Worm (Caenorhabditis elegans): Measurements from ENCODE around the gene gsto-2.

The gsto-2 gene

DNA sequence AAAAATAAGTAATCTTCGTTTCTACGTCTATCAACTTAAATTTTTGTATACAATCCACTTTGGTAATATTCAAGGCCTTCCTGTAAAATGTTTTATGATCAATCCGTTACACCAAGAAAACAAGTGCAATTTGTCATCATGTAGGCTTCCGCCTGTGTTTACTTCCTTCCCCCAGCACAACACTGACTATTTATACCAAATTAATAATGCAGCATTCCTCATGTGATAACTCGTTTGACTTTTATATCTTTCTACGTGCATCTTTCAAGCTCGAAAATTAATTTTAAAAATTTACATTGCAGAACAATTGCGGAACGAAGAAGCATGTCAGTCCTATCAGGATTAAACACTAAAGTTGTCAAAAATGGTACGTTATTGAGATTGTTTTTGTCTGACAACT lies at the start of gene gsto-2:
Gene gsto-2, plus strand, starts transcription at position 301 of the 400 bp plus-strand sequence.
- no peak for TF ChIP-seq dmd-4 (tag; optimal IDR thresholded peaks at IDR 0.05; ENCODE audit: borderline replicate concordance)
- no peak for TF ChIP-seq npax-4 (tag; optimal IDR thresholded peaks at IDR 0.05)
- no peak for TF ChIP-seq ceh-22 (tag; optimal IDR thresholded peaks at IDR 0.05)
- no peak for TF ChIP-seq hlh-6 (tag; optimal IDR thresholded peaks at IDR 0.05)
- TF ChIP-seq zip-5 (tag; optimal IDR thresholded peaks at IDR 0.05) = no peak
- no peak for TF ChIP-seq pag-3 (tag; optimal IDR thresholded peaks at IDR 0.05; ENCODE audit: borderline replicate concordance)
- TF ChIP-seq ceh-31 (tag; optimal IDR thresholded peaks at IDR 0.05) = no peak
- TF ChIP-seq Y22D7AL.16 (tag; optimal IDR thresholded peaks at IDR 0.05) = no peak
- no peak for TF ChIP-seq madf-2 (tag; optimal IDR thresholded peaks at IDR 0.05)
- TF ChIP-seq ceh-30 (tag; optimal IDR thresholded peaks at IDR 0.05) = no peak
- TF ChIP-seq F13H6.1 (tag; optimal IDR thresholded peaks at IDR 0.05) = no peak
- no peak for TF ChIP-seq syd-9 (tag; optimal IDR thresholded peaks at IDR 0.05)
- TF ChIP-seq ttx-3 (tag; optimal IDR thresholded peaks at IDR 0.05) = no peak
- TF ChIP-seq K09A11.1 (tag; optimal IDR thresholded peaks at IDR 0.05; ENCODE audit: insufficient read depth) = no peak

DNA sequence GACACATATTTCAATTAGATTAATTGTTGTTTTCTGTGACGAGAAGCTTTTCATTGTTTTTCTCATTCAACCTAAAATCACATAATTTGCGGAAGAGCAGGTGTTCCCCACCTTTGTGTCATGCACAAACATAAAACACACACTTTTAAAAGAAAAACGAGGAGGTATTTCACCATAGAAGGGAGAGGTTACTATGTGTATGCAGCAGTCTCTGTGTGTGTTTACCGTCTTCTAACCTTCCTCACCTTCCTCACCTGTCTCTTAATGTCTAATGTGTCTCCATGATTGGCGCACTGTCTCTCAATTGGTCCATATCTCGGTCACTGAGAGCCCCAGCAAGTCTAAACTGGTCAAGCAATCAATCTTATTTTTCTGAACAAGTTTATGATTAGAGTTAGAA lies 48.2 kb upstream of the gsto-2 start:
- TF ChIP-seq syd-9 (tag; optimal IDR thresholded peaks at IDR 0.05) (no peak), ceh-45 (GFP tag; IDR thresholded peaks at IDR 0.05) (no peak), nfya-1 (tag; optimal IDR thresholded peaks at IDR 0.05) (peak; percentile 53)

DNA sequence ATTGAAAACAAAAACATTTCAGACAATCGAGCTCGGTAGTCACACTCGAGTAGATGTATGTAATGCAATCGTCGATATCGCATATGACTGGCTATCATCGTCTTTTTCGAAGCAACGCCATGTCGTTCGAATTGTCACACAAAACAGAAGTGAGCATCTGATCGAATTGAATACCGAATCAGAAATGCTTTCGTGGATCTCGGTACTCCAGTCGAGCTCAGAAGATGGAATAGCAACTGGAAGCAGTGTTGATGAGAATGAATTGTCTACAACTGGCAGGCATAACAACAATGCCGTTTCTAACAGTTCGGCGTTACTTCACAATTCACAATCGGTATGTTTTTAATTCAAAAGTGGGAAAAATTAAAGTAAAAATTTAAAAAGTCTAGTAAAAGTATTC lies 45.4 kb upstream of the gsto-2 start:
- TF ChIP-seq ceh-14 (tag; optimal IDR thresholded peaks at IDR 0.05) (no peak), ahr-1 (tag; optimal IDR thresholded peaks at IDR 0.05) (no peak), elt-4 (tag; optimal IDR thresholded peaks at IDR 0.05) (no peak), hlh-8 (tag; optimal IDR thresholded peaks at IDR 0.05) (no peak), ceh-9 (tag; optimal IDR thresholded peaks at IDR 0.05) (no peak), hlh-15 (tag; optimal IDR thresholded peaks at IDR 0.05) (no peak), ceh-48 (tag; optimal IDR thresholded peaks at IDR 0.05) (no peak), npax-4 (tag; optimal IDR thresholded peaks at IDR 0.05) (no peak), ceh-2 (tag; optimal IDR thresholded peaks at IDR 0.05) (no peak), tbx-7 (tag; optimal IDR thresholded peaks at IDR 0.05) (no peak), lin-11 (tag; optimal IDR thresholded peaks at IDR 0.05) (no peak), dmd-4 (tag; optimal IDR thresholded peaks at IDR 0.05; ENCODE audit: borderline replicate concordance) (no peak), ets-4 (tag; optimal IDR thresholded peaks at IDR 0.05) (no peak), ceh-19 (GFP tag; optimal IDR thresholded peaks at IDR 0.05) (no peak)

DNA sequence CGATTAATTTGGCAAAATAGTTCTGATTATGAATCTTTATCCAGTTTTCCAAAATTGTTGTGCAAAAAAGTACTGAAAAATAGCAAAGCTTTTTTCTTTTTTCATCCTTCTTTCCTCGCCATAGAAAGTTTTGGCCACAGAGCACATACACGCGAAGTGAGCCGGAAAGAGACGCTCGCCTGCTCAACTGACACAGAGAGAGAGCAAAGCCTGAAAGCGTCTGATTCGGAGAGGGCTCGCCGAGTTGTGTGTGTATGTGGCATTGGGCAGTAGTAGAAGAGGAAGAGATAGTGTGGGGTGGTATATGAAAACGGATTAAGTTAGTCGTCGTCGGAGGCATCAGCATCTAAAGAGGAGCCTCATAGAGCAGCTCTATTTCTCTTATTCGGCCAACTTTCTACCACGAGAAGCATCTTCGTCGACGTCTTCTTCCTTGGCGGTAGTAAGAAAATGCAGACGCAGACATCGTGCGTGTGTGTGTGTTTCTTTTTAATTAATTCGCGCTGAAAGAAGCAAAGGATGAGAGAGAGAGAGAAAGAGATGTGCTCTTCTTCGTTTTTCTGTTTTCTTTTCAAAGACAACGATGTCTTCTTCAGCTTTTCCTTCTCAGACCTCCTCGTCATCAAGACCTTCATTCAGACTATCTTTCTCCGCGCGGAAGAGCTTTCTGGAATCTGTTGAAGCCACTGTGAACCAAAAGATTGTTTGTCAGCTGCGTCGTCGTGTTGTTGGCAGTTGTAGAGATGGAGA lies 44.8 kb upstream of the gsto-2 start:
- TF ChIP-seq fkh-6 (tag; optimal IDR thresholded peaks at IDR 0.05) = no peak
- TF ChIP-seq odd-2 (tag; optimal IDR thresholded peaks at IDR 0.05) = no peak
- TF ChIP-seq ets-4 (tag; optimal IDR thresholded peaks at IDR 0.05) = no peak
- no peak for TF ChIP-seq pros-1 (tag; optimal IDR thresholded peaks at IDR 0.05)
- no peak for TF ChIP-seq che-1 (tag; optimal IDR thresholded peaks at IDR 0.05)
- TF ChIP-seq ceh-30 (tag; optimal IDR thresholded peaks at IDR 0.05) = no peak
- no peak for TF ChIP-seq madf-2 (tag; optimal IDR thresholded peaks at IDR 0.05)
- TF ChIP-seq pax-1 (tag; optimal IDR thresholded peaks at IDR 0.05) = no peak
- TF ChIP-seq rnt-1 (tag; optimal IDR thresholded peaks at IDR 0.05) = no peak
- no peak for TF ChIP-seq ceh-2 (tag; optimal IDR thresholded peaks at IDR 0.05)
- no peak for TF ChIP-seq ceh-48 (tag; optimal IDR thresholded peaks at IDR 0.05)
- no peak for TF ChIP-seq tbx-2 (tag; optimal IDR thresholded peaks at IDR 0.05)
- TF ChIP-seq unc-42 (tag; optimal IDR thresholded peaks at IDR 0.05) = peak; percentile 97
- TF ChIP-seq ama-1 (optimal IDR thresholded peaks at IDR 0.05) = no peak
- TF ChIP-seq ceh-22 (tag; optimal IDR thresholded peaks at IDR 0.05) = no peak
- TF ChIP-seq ceh-19 (GFP tag; optimal IDR thresholded peaks at IDR 0.05) = no peak
- TF ChIP-seq ceh-14 (tag; optimal IDR thresholded peaks at IDR 0.05) = peak; percentile 78
- TF ChIP-seq pat-9 (tag; optimal IDR thresholded peaks at IDR 0.05) = no peak
- TF ChIP-seq ref-2 (tag; optimal IDR thresholded peaks at IDR 0.05) = peak; percentile 5
- TF ChIP-seq fax-1 (tag; optimal IDR thresholded peaks at IDR 0.05) = no peak
- no peak for TF ChIP-seq elt-2 (tag; optimal IDR thresholded peaks at IDR 0.05)
- no peak for TF ChIP-seq tbx-7 (tag; optimal IDR thresholded peaks at IDR 0.05)
- TF ChIP-seq C38D4.7 (GFP tag; optimal IDR thresholded peaks at IDR 0.05) = no peak
- TF ChIP-seq dmd-4 (tag; optimal IDR thresholded peaks at IDR 0.05; ENCODE audit: borderline replicate concordance) = no peak
- peak; percentile 71 for TF ChIP-seq ceh-31 (tag; optimal IDR thresholded peaks at IDR 0.05)
- TF ChIP-seq unc-55 (GFP tag; optimal IDR thresholded peaks at IDR 0.05) = no peak
- TF ChIP-seq gmeb-2 (tag; optimal IDR thresholded peaks at IDR 0.05) = no peak
